ENCODE assay signal across 1 worm cellular context in genomic region chrV:12637238-12637690, ce11.
TF ChIP-seq lines count a peak whose summit lies in the region.

F56H9.2 (plus strand) TSS chrV:12637663.

TF ChIP-seq in whole organism, L4 larva, 104 proteins besides CTCF, POLR2A, EP300 and RAD21 (continued from another document):
- peak; percentile 76 for TF ChIP-seq mep-1 (tag; optimal IDR thresholded peaks at IDR 0.05; lab: Kevin White, UChicago)
- TF ChIP-seq spr-3 (GFP tag; optimal IDR thresholded peaks at IDR 0.05; lab: Kevin White, UChicago) = no peak
- TF ChIP-seq snpc-1.2 (GFP tag; IDR thresholded peaks at IDR 0.05; lab: Robert Waterston, UW) = no peak
- no peak for TF ChIP-seq tag-97 (GFP tag; IDR thresholded peaks at IDR 0.05; lab: Robert Waterston, UW)
- no peak for TF ChIP-seq lin-15B (tag; optimal IDR thresholded peaks at IDR 0.05; lab: Kevin White, UChicago)
- TF ChIP-seq ceh-62 (tag; optimal IDR thresholded peaks at IDR 0.05; lab: Kevin White, UChicago) = no peak
